Worm (Caenorhabditis elegans) whole organism, L1 larva: ENCODE measurements around the gene F53A2.3.

Experiments used
- C04F5.9 ChIP-seq: sonication (generic microtip); optimal IDR thresholded peaks from 2 replicates; lab custom pipeline; 2016; ENCODE audit warnings: missing genetic modification characterization, missing compliant biosample characterization
- aha-1 ChIP-seq: fragments of 150-350 bp; optimal IDR thresholded peaks from 2 replicates; lab custom pipeline; 2014; ENCODE audit warnings: missing biosample characterization, missing genetic modification characterization
- alr-1 ChIP-seq: fragments of 200-800 bp; sonication (Bioruptor generic); optimal IDR thresholded peaks from 2 replicates; lab custom pipeline; 2018; ENCODE audit warnings: borderline replicate concordance, mild to moderate bottlenecking, missing genetic modification characterization, missing compliant biosample characterization
- aly-2 ChIP-seq: fragments of 150-350 bp; optimal IDR thresholded peaks from 2 replicates; lab custom pipeline; 2014; ENCODE audit warnings: missing biosample characterization, missing genetic modification characterization
- blmp-1 ChIP-seq: fragments of 150-350 bp; optimal IDR thresholded peaks from 2 replicates; lab custom pipeline; 2014; ENCODE audit warnings: missing biosample characterization, missing genetic modification characterization
- ceh-82 ChIP-seq, 3 experiments: fragments of 150-350 bp in 1 of 3; sonication (generic microtip) in 2 of 3; optimal IDR thresholded peaks; 2 replicates each; lab custom pipeline; 2014 to 2017; ENCODE audit warnings: missing biosample characterization in 3 of 3, missing genetic modification characterization in 3 of 3
- ces-1 ChIP-seq: fragments of 150-350 bp; optimal IDR thresholded peaks from 2 replicates; lab custom pipeline; 2014; ENCODE audit warnings: missing biosample characterization, missing genetic modification reagents, missing genetic modification characterization
- dpl-1 ChIP-seq, 3 experiments: fragments of 150-350 bp in 2 of 3; sonication (generic microtip) in 1 of 3; optimal IDR thresholded peaks; 2 replicates each; lab custom pipeline; 2014 to 2017; ENCODE audit warnings: missing biosample characterization in 3 of 3, missing genetic modification characterization in 3 of 3, missing genetic modification reagents in 3 of 3
- dsc-1 ChIP-seq: sonication (generic microtip); optimal IDR thresholded peaks from 2 replicates; lab custom pipeline; 2016; ENCODE audit warnings: mild to moderate bottlenecking, missing genetic modification characterization, missing compliant biosample characterization
- efl-1 ChIP-seq, 4 experiments: fragments of 150-350 bp; optimal IDR thresholded peaks in 3 of 4; peaks in 1 of 4; 1 replicate in 1 of 4; 2 replicates in 3 of 4; lab custom pipeline; 2014; ENCODE audit warnings: missing biosample characterization in 2 of 4, missing genetic modification characterization in 2 of 4, missing genetic modification reagents in 2 of 4
- efl-3 ChIP-seq: fragments of 200-800 bp; sonication (Bioruptor generic); optimal IDR thresholded peaks from 2 replicates; lab custom pipeline; 2018; ENCODE audit warnings: mild to moderate bottlenecking, missing genetic modification characterization, missing compliant biosample characterization
- egl-13 ChIP-seq: sonication (generic microtip); optimal IDR thresholded peaks from 2 replicates; lab custom pipeline; 2016; ENCODE audit warnings: missing genotype, missing genetic modification reagents, missing genetic modification characterization, missing compliant biosample characterization
- egl-27 ChIP-seq, 2 experiments: fragments of 150-350 bp in 1 of 2; sonication (generic microtip); optimal IDR thresholded peaks; 3 replicates each; lab custom pipeline; 2017 to 2018; ENCODE audit warnings: missing biosample characterization in 2 of 2, missing genetic modification characterization in 2 of 2, missing genetic modification reagents in 2 of 2
- ets-5 ChIP-seq: fragments of 200-800 bp; sonication (Bioruptor generic); IDR thresholded peaks from 2 replicates; pipeline ENCODE4 v1.3.6; 2022; ENCODE audit warnings: missing genetic modification characterization, missing compliant biosample characterization
- fkh-10 ChIP-seq: sonication (generic microtip); optimal IDR thresholded peaks from 2 replicates; lab custom pipeline; 2017; ENCODE audit warnings: missing biosample characterization, missing genetic modification reagents, missing genetic modification characterization
- fkh-4 ChIP-seq: sonication (generic microtip); optimal IDR thresholded peaks from 2 replicates; lab custom pipeline; 2016; ENCODE audit warnings: missing compliant biosample characterization, missing genetic modification characterization, borderline replicate concordance
- hpl-2 ChIP-seq: fragments of 150-350 bp; optimal IDR thresholded peaks from 2 replicates; lab custom pipeline; 2014; ENCODE audit warnings: missing biosample characterization, missing genetic modification reagents, missing genetic modification characterization
- isw-1 ChIP-seq: fragments of 200-800 bp; sonication (Bioruptor generic); IDR thresholded peaks from 2 replicates; pipeline ENCODE4 v1.3.6; 2022; ENCODE audit warnings: missing genetic modification characterization, missing compliant biosample characterization
- jun-1 ChIP-seq: fragments of 150-350 bp; optimal IDR thresholded peaks from 2 replicates; lab custom pipeline; 2014; ENCODE audit warnings: missing biosample characterization, missing genetic modification reagents, missing genetic modification characterization
- lin-13 ChIP-seq: fragments of 150-350 bp; optimal IDR thresholded peaks from 2 replicates; lab custom pipeline; 2014; ENCODE audit warnings: missing biosample characterization, missing genetic modification reagents, missing genetic modification characterization
- lin-14 ChIP-seq: fragments of 200-800 bp; sonication (Bioruptor generic); optimal IDR thresholded peaks from 2 replicates; lab custom pipeline; 2018; ENCODE audit warnings: mild to moderate bottlenecking, missing genetic modification characterization, moderate library complexity, missing compliant biosample characterization
- lin-15B ChIP-seq: fragments of 150-350 bp; sonication (generic microtip); optimal IDR thresholded peaks from 3 replicates; lab custom pipeline; 2014; ENCODE audit warnings: missing biosample characterization, missing genetic modification characterization
- lin-35 ChIP-seq, 2 experiments: fragments of 150-350 bp; optimal IDR thresholded peaks; 2 replicates each; lab custom pipeline; 2014; ENCODE audit warnings: missing biosample characterization in 2 of 2, missing genetic modification characterization in 2 of 2, missing genetic modification reagents in 2 of 2
- lir-3 ChIP-seq: sonication (generic microtip); optimal IDR thresholded peaks from 2 replicates; lab custom pipeline; 2016; ENCODE audit warnings: mild to moderate bottlenecking, missing genetic modification characterization, moderate library complexity, missing compliant biosample characterization; ENCODE audit not compliant: poor library complexity
- lsy-2 ChIP-seq, 2 experiments: fragments of 150-350 bp; optimal IDR thresholded peaks; 2 replicates each; lab custom pipeline; 2014; ENCODE audit warnings: missing biosample characterization in 2 of 2, missing genetic modification characterization in 2 of 2
- mab-9 ChIP-seq: fragments of 200-800 bp; sonication (Bioruptor generic); IDR thresholded peaks from 2 replicates; pipeline ENCODE4 v1.3.6; 2022; ENCODE audit warnings: missing genetic modification reagents, missing genetic modification characterization, missing compliant biosample characterization
- mdl-1 ChIP-seq, 2 experiments: fragments of 150-350 bp; optimal IDR thresholded peaks; 2 replicates each; lab custom pipeline; 2014 to 2017; ENCODE audit warnings: missing biosample characterization in 2 of 2, missing genetic modification characterization in 2 of 2, inconsistent platforms in 1 of 2
- mef-2 ChIP-seq: fragments of 150-350 bp; optimal IDR thresholded peaks from 2 replicates; lab custom pipeline; 2014; ENCODE audit warnings: missing biosample characterization, missing genetic modification characterization
- nhr-11 ChIP-seq: fragments of 150-350 bp; optimal IDR thresholded peaks from 2 replicates; lab custom pipeline; 2014; ENCODE audit warnings: missing biosample characterization, missing genetic modification characterization
- nhr-12 ChIP-seq: sonication (generic microtip); optimal IDR thresholded peaks from 2 replicates; lab custom pipeline; 2017; ENCODE audit warnings: missing biosample characterization, missing genetic modification characterization
- nhr-19 ChIP-seq: fragments of 200-800 bp; sonication (Bioruptor generic); conservative IDR thresholded peaks from 2 replicates; pipeline ENCODE4 v1.3.6; 2022; ENCODE audit warnings: missing genetic modification characterization, missing compliant biosample characterization
- nhr-20 ChIP-seq: sonication (generic microtip); optimal IDR thresholded peaks from 2 replicates; lab custom pipeline; 2016; ENCODE audit warnings: mild to moderate bottlenecking, missing genetic modification characterization, missing compliant biosample characterization
- nhr-47 ChIP-seq: sonication (generic microtip); optimal IDR thresholded peaks from 2 replicates; lab custom pipeline; 2016; ENCODE audit warnings: mild to moderate bottlenecking, missing genetic modification characterization, moderate library complexity, missing compliant biosample characterization
- nhr-71 ChIP-seq: sonication (generic microtip); optimal IDR thresholded peaks from 2 replicates; lab custom pipeline; 2016; ENCODE audit warnings: mild to moderate bottlenecking, missing genetic modification characterization, moderate library complexity, missing compliant biosample characterization
- nhr-84 ChIP-seq: sonication (generic microtip); optimal IDR thresholded peaks from 2 replicates; lab custom pipeline; 2017; ENCODE audit warnings: missing biosample characterization, missing genetic modification characterization
- pag-3 ChIP-seq: sonication (generic microtip); optimal IDR thresholded peaks from 2 replicates; lab custom pipeline; 2017; ENCODE audit warnings: missing genetic modification characterization, mild to moderate bottlenecking, missing compliant biosample characterization, antibody characterized with exemption, borderline replicate concordance; ENCODE audit not compliant: insufficient read depth
- pax-3 ChIP-seq: fragments of 200-800 bp; sonication (Bioruptor generic); optimal IDR thresholded peaks from 2 replicates; lab custom pipeline; 2018; ENCODE audit warnings: mild to moderate bottlenecking, missing genetic modification characterization, moderate library complexity, missing compliant biosample characterization
- rnt-1 ChIP-seq: sonication (generic microtip); optimal IDR thresholded peaks from 2 replicates; lab custom pipeline; 2016; ENCODE audit warnings: mild to moderate bottlenecking, missing genetic modification characterization, moderate library complexity, missing compliant biosample characterization
- skn-1 ChIP-seq: fragments of 150-350 bp; optimal IDR thresholded peaks from 2 replicates; lab custom pipeline; 2014; ENCODE audit warnings: missing biosample characterization, missing genetic modification characterization
- snpc-4 ChIP-seq: fragments of 150-350 bp; optimal IDR thresholded peaks from 2 replicates; lab custom pipeline; 2014; ENCODE audit warnings: missing biosample characterization, missing genetic modification characterization
- snu-23 ChIP-seq: sonication (generic microtip); optimal IDR thresholded peaks from 2 replicates; lab custom pipeline; 2016; ENCODE audit warnings: missing genetic modification characterization, missing compliant biosample characterization
- sup-37 ChIP-seq: fragments of 200-800 bp; sonication (Bioruptor generic); optimal IDR thresholded peaks from 2 replicates; lab custom pipeline; 2018; ENCODE audit warnings: mild to moderate bottlenecking, missing genetic modification characterization, missing compliant biosample characterization
- swsn-7 ChIP-seq: sonication (generic microtip); optimal IDR thresholded peaks from 2 replicates; lab custom pipeline; 2016; ENCODE audit warnings: missing genetic modification characterization, missing compliant biosample characterization
- unc-30 ChIP-seq: sonication (generic microtip); optimal IDR thresholded peaks from 2 replicates; lab custom pipeline; 2017; ENCODE audit warnings: missing biosample characterization, missing genetic modification characterization
- unc-86 ChIP-seq: sonication (generic microtip); optimal IDR thresholded peaks from 2 replicates; lab custom pipeline; 2016; ENCODE audit warnings: missing genetic modification characterization, missing compliant biosample characterization
- vab-15 ChIP-seq: sonication (generic microtip); optimal IDR thresholded peaks from 2 replicates; lab custom pipeline; 2017; ENCODE audit warnings: missing genotype, mild to moderate bottlenecking, missing genetic modification characterization, missing compliant biosample characterization
- ztf-11 ChIP-seq, 2 experiments: sonication (generic microtip); optimal IDR thresholded peaks; 2 replicates each; lab custom pipeline; 2016 to 2017; ENCODE audit warnings: missing genetic modification characterization in 2 of 2, missing biosample characterization in 1 of 2, missing compliant biosample characterization in 1 of 2

F53A2.3 gene

ce11 chrIII:13341275-13341626 lies 1.7 kb upstream of the F53A2.3 start, which contains the start of gene nud-1:
nud-1 (plus strand) TSS chrIII:13341527.
- TF ChIP-seq unc-30 (tag; lab: Kevin White, UChicago) (no peak), nhr-12 (tag; lab: Kevin White, UChicago) (no peak), ces-1 (GFP tag; lab: Kevin White, UChicago) (no peak), mab-9 (GFP tag; lab: Robert Waterston, UW) (no peak), egl-27 (tag; optimal IDR thresholded peaks at IDR 0.05; lab: Kevin White, UChicago) (no peak), rnt-1 (tag; lab: Kevin White, UChicago) (no peak), C04F5.9 (tag; lab: Kevin White, UChicago) (no peak), ets-5 (no peak), aha-1 (tag; lab: Kevin White, UChicago) (no peak), nhr-20 (tag; lab: Kevin White, UChicago) (no peak)

DNA sequence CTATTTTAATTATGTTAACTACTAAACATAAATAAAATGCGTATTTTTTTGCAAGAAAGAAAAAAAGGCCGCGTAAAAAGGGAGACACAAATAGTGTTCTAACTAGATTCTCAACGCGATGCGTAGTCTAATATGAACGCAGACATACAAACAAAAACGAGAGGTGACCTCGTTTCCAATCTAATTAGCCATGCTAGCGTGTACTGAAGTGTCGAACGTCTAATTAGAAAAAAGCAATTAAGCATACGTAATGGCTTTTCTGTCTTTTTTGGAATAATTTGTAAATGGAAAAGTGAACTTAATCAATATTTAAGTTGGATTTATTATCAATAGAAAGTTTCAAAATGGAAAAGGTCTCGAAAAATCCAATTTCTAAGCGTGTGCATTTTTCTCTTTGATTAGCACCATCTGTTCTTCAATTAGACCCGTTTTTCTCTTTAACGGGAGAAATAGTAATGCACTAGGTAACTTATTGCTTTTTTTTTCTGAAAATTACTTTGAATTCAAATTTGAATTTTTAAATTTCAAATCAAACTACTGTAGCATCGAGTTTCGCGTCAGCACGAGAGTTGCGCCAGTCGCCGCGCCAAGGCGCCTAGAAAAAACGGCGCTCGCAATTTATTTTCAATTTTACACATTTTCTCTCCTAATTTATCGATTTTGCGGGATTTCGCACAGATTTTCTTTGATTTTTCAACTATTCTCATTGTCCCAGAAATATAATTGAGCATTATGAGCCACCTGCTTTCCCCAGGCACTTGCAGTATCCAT lies 1.1 kb upstream of the F53A2.3 start:
- TF ChIP-seq efl-1 (optimal IDR thresholded peaks at IDR 0.05; lab: Kevin White, UChicago) (peak; percentile 18 to 70), efl-1 (GFP tag; optimal IDR thresholded peaks at IDR 0.05 in 1 of 2; lab: Kevin White, UChicago) (peak; percentile 77 to 98), ztf-11 (tag; optimal IDR thresholded peaks at IDR 0.05; lab: Kevin White, UChicago) (no peak), rnt-1 (tag; lab: Kevin White, UChicago) (peak; percentile 24), nhr-71 (tag; lab: Kevin White, UChicago) (peak; percentile 56), unc-30 (tag; lab: Kevin White, UChicago) (no peak), nhr-84 (no peak), isw-1 (no peak), vab-15 (tag; lab: Kevin White, UChicago) (no peak), nhr-19 (no peak), fkh-4 (tag; lab: Kevin White, UChicago) (no peak), hpl-2 (no peak), pax-3 (tag; lab: Kevin White, UChicago) (no peak), skn-1 (no peak), egl-13 (tag; lab: Kevin White, UChicago) (no peak), efl-3 (GFP tag; lab: Kevin White, UChicago) (no peak), fkh-10 (no peak), lsy-2 (tag; optimal IDR thresholded peaks at IDR 0.05; lab: Kevin White, UChicago) (peak; percentile 55 to 80), lin-13 (GFP tag; lab: Kevin White, UChicago) (peak; percentile 34), ceh-82 (tag; optimal IDR thresholded peaks at IDR 0.05; lab: Kevin White, UChicago) (peak in 1 of 3 experiments; percentile 3), snu-23 (GFP tag; lab: Kevin White, UChicago) (peak; percentile 44), nhr-11 (tag; lab: Kevin White, UChicago) (no peak), aly-2 (tag; lab: Kevin White, UChicago) (no peak), mdl-1 (tag; optimal IDR thresholded peaks at IDR 0.05; lab: Kevin White, UChicago) (no peak), dpl-1 (GFP tag; optimal IDR thresholded peaks at IDR 0.05; lab: Kevin White, UChicago) (peak; percentile 53 to 82 (median 78)), ets-5 (no peak), unc-86 (tag; lab: Kevin White, UChicago) (no peak), ces-1 (GFP tag; lab: Kevin White, UChicago) (no peak), blmp-1 (tag; lab: Kevin White, UChicago) (peak; percentile 17), alr-1 (tag; lab: Kevin White, UChicago) (no peak), swsn-7 (tag; lab: Kevin White, UChicago) (no peak), egl-27 (tag; optimal IDR thresholded peaks at IDR 0.05; lab: Kevin White, UChicago) (no peak), mef-2 (no peak), dsc-1 (tag; lab: Kevin White, UChicago) (peak; percentile 66), sup-37 (GFP tag; lab: Kevin White, UChicago) (no peak), lin-35 (GFP tag; optimal IDR thresholded peaks at IDR 0.05; lab: Kevin White, UChicago) (peak; percentile 65 to 83), lir-3 (no peak), lin-14 (GFP tag; lab: Kevin White, UChicago) (no peak), pag-3 (tag; lab: Kevin White, UChicago) (no peak), snpc-4 (no peak), jun-1 (tag; lab: Kevin White, UChicago) (no peak), lin-15B (peak; percentile 20), nhr-47 (tag; lab: Kevin White, UChicago) (peak; percentile 35)
